Worm (Caenorhabditis elegans) whole organism, L1 larva: ENCODE results near the gene sra-33.

Experiments used
- lin-13 ChIP-seq: fragments of 150-350 bp; optimal IDR thresholded peaks from 2 replicates; lab custom pipeline; 2014; ENCODE audit warnings: missing biosample characterization, missing genetic modification reagents, missing genetic modification characterization
- mef-2 ChIP-seq: fragments of 150-350 bp; optimal IDR thresholded peaks from 2 replicates; lab custom pipeline; 2014; ENCODE audit warnings: missing biosample characterization, missing genetic modification characterization
- snpc-4 ChIP-seq: fragments of 150-350 bp; optimal IDR thresholded peaks from 2 replicates; lab custom pipeline; 2014; ENCODE audit warnings: missing biosample characterization, missing genetic modification characterization
- sox-4 ChIP-seq: sonication (generic microtip); optimal IDR thresholded peaks from 2 replicates; lab custom pipeline; 2016; ENCODE audit warnings: missing genetic modification characterization, missing compliant biosample characterization

- TF ChIP-seq lin-13, result no peak
- no peak for TF ChIP-seq sox-4 (tag; lab: Kevin White, UChicago)
- TF ChIP-seq snpc-4 (tag; lab: Kevin White, UChicago), result no peak
- no peak for TF ChIP-seq mef-2 (tag; lab: Kevin White, UChicago)
Observed at ce11 chrII:4571112-4571511, 34.1 kb upstream of the sra-33 start.
